Worm (Caenorhabditis elegans) whole organism, L4/young adult: ENCODE data around the gene C27A2.12.

Experiments
- W03F9.2 ChIP-seq: fragments of 150-350 bp; optimal IDR thresholded peaks from 2 replicates; lab custom pipeline; 2014; ENCODE audit warnings: missing biosample characterization, missing genetic modification characterization
- dao-5 ChIP-seq: sonication (generic microtip); optimal IDR thresholded peaks from 2 replicates; lab custom pipeline; 2016; ENCODE audit warnings: missing genotype, missing genetic modification characterization, moderate library complexity, missing compliant biosample characterization
- him-1 ChIP-seq: sonication (generic microtip); optimal IDR thresholded peaks from 2 replicates; lab custom pipeline; 2016; ENCODE audit warnings: missing genotype, missing genetic modification reagents, missing genetic modification characterization, missing compliant biosample characterization

ce11 chrII:5008033-5008432 lies 49.9 kb downstream of the C27A2.12 start, which contains the start of gene F59A6.3:
- TF ChIP-seq dao-5 (tag; lab: Kevin White, UChicago) (no peak), him-1 (no peak), W03F9.2 (no peak)
